Worm (Caenorhabditis elegans) whole organism, midembryonic: ENCODE data around the gene srz-100.

Source experiments
- T22C8.4 ChIP-seq: fragments of 200-800 bp; sonication (Bioruptor generic); IDR thresholded peaks from 2 replicates; pipeline ENCODE4 v1.3.6; 2022; ENCODE audit warnings: missing genetic modification characterization, missing compliant biosample characterization
- cog-1 ChIP-seq: sonication (generic microtip); optimal IDR thresholded peaks from 2 replicates; lab custom pipeline; 2016; ENCODE audit warnings: missing genetic modification characterization, missing compliant biosample characterization
- flt-1 ChIP-seq: fragments of 200-800 bp; sonication (Bioruptor generic); IDR thresholded peaks from 2 replicates; pipeline ENCODE4 v1.3.6; 2022; ENCODE audit warnings: missing genetic modification characterization, missing compliant biosample characterization
- klf-2 ChIP-seq: fragments of 200-800 bp; sonication (Bioruptor generic); conservative IDR thresholded peaks from 2 replicates; pipeline ENCODE4 v1.3.6; 2022; ENCODE audit warnings: missing genetic modification reagents, missing genetic modification characterization, missing compliant biosample characterization
- ztf-23 ChIP-seq: fragments of 200-800 bp; sonication (Bioruptor generic); IDR thresholded peaks from 2 replicates; pipeline ENCODE4 v1.3.6; 2022; ENCODE audit warnings: missing genetic modification reagents, missing genetic modification characterization, missing compliant biosample characterization

DNA sequence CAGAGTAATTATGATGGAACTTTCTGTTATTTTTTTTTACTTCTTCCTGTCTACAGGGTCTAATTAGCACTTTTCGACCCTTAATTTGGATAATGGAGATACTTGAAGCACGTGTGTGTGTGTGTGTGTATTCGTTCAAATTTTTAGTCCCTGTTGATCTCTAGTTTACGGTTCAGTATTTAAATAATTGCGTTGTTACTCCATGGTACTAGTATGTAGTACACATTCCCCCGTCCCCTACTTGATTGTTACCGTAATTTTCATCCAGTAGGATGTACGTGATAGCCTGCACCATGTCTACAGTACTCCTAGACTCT lies 47.5 kb downstream of the srz-100 start:
- TF ChIP-seq cog-1 (tag; lab: Kevin White, UChicago) (no peak), ztf-23 (GFP tag; lab: Robert Waterston, UW) (no peak), T22C8.4 (GFP tag; lab: Robert Waterston, UW) (no peak), flt-1 (GFP tag; lab: Robert Waterston, UW) (no peak), klf-2 (no peak)
